Worm (Caenorhabditis elegans): ENCODE measurements around the gene eif-2Bdelta.

Gene eif-2Bdelta

ce11 chrV:9545238-9545709 lies 31.6 kb downstream of the eif-2Bdelta start, which contains the start of the genes his-35 and his-41 (continued):
- TF ChIP-seq K02D7.2 (tag; optimal IDR thresholded peaks at IDR 0.05) (no peak), elt-4 (tag; optimal IDR thresholded peaks at IDR 0.05) (no peak), C38D4.7 (GFP tag; optimal IDR thresholded peaks at IDR 0.05) (no peak), sdc-2 (tag; optimal IDR thresholded peaks at IDR 0.05) (no peak), ceh-31 (tag; optimal IDR thresholded peaks at IDR 0.05) (peak; percentile 11), npax-4 (tag; optimal IDR thresholded peaks at IDR 0.05) (no peak), eyg-1 (tag; optimal IDR thresholded peaks at IDR 0.05) (no peak)

ce11 chrV:9546042-9546581 lies 32.5 kb downstream of the eif-2Bdelta start, which contains the start of gene C50F4.6:
Gene C50F4.6, plus strand, starts transcription at chrV:9546092.
- TF ChIP-seq pax-1 (tag; optimal IDR thresholded peaks at IDR 0.05) (no peak), nfya-1 (tag; optimal IDR thresholded peaks at IDR 0.05) (peak; percentile 22), ceh-48 (tag; optimal IDR thresholded peaks at IDR 0.05) (no peak), ceh-30 (tag; optimal IDR thresholded peaks at IDR 0.05) (no peak), gmeb-2 (tag; optimal IDR thresholded peaks at IDR 0.05) (no peak), Y22D7AL.16 (tag; optimal IDR thresholded peaks at IDR 0.05) (no peak)

- TF ChIP-seq ztf-16 (tag; optimal IDR thresholded peaks at IDR 0.05) (peak; percentile 72), hlh-6 (tag; optimal IDR thresholded peaks at IDR 0.05) (no peak), ceh-22 (tag; optimal IDR thresholded peaks at IDR 0.05) (no peak), fkh-10 (GFP tag; optimal IDR thresholded peaks at IDR 0.05) (peak; percentile 50), nhr-232 (tag; optimal IDR thresholded peaks at IDR 0.05) (no peak), lin-11 (tag; optimal IDR thresholded peaks at IDR 0.05) (no peak), madf-2 (tag; optimal IDR thresholded peaks at IDR 0.05) (peak; percentile 74), odd-2 (tag; optimal IDR thresholded peaks at IDR 0.05) (no peak), unc-86 (tag; optimal IDR thresholded peaks at IDR 0.05) (peak; percentile 60), pha-2 (tag; optimal IDR thresholded peaks at IDR 0.05) (peak; percentile 12), nhr-11 (tag; optimal IDR thresholded peaks at IDR 0.05) (peak; percentile 85), ceh-31 (tag; optimal IDR thresholded peaks at IDR 0.05) (peak; percentile 96), eyg-1 (tag; optimal IDR thresholded peaks at IDR 0.05) (no peak), pqm-1 (tag; optimal IDR thresholded peaks at IDR 0.05) (peak; percentile 76), hlh-30 (tag; optimal IDR thresholded peaks at IDR 0.05; ENCODE audit: insufficient read depth) (peak; percentile 64), hlh-13 (GFP tag; optimal IDR thresholded peaks at IDR 0.05) (no peak), ceh-30 (tag; optimal IDR thresholded peaks at IDR 0.05) (peak; percentile 45), ref-2 (tag; optimal IDR thresholded peaks at IDR 0.05) (peak; percentile 85), elt-2 (tag; optimal IDR thresholded peaks at IDR 0.05) (peak; percentile 83), unc-42 (tag; optimal IDR thresholded peaks at IDR 0.05) (peak; percentile 86), T23F11.4 (GFP tag; optimal IDR thresholded peaks at IDR 0.05) (peak; percentile 38), ceh-9 (tag; optimal IDR thresholded peaks at IDR 0.05) (no peak), ttx-3 (tag; optimal IDR thresholded peaks at IDR 0.05) (peak; percentile 38), sdc-2 (tag; optimal IDR thresholded peaks at IDR 0.05) (no peak), ceh-34 (tag; optimal IDR thresholded peaks at IDR 0.05) (peak; percentile 67), pha-4 (tag; optimal IDR thresholded peaks at IDR 0.05) (no peak), lim-6 (tag; optimal IDR thresholded peaks at IDR 0.05) (no peak), unc-55 (GFP tag; optimal IDR thresholded peaks at IDR 0.05) (peak; percentile 92), gmeb-2 (tag; optimal IDR thresholded peaks at IDR 0.05) (peak; percentile 16), ceh-14 (tag; optimal IDR thresholded peaks at IDR 0.05) (peak; percentile 71), ama-1 (optimal IDR thresholded peaks at IDR 0.05) (no peak), zip-5 (tag; optimal IDR thresholded peaks at IDR 0.05) (no peak), dve-1 (tag; optimal IDR thresholded peaks at IDR 0.05) (peak; percentile 95), npax-4 (tag; optimal IDR thresholded peaks at IDR 0.05) (no peak), ceh-6 (GFP tag; optimal IDR thresholded peaks at IDR 0.05) (no peak), pat-9 (tag; optimal IDR thresholded peaks at IDR 0.05) (no peak), K09A11.1 (tag; optimal IDR thresholded peaks at IDR 0.05; ENCODE audit: insufficient read depth) (no peak), pag-3 (tag; optimal IDR thresholded peaks at IDR 0.05; ENCODE audit: borderline replicate concordance) (no peak), C08G9.2 (tag; optimal IDR thresholded peaks at IDR 0.05) (peak; percentile 44), Y22D7AL.16 (tag; optimal IDR thresholded peaks at IDR 0.05) (no peak), hlh-15 (tag; optimal IDR thresholded peaks at IDR 0.05) (no peak), elt-4 (tag; optimal IDR thresholded peaks at IDR 0.05) (no peak), hlh-8 (tag; optimal IDR thresholded peaks at IDR 0.05) (peak; percentile 41)
These were observed 33.2 kb downstream of the eif-2Bdelta start, which contains the start of gene his-37 for ce11 chrV:9546860-9547269. Gene his-37, plus strand, starts transcription at chrV:9547105.

All from whole organism, late embryonic.